Worm (Caenorhabditis elegans) whole organism, midembryonic: ENCODE measurements around the gene srsx-14.

Experiments used
- T22C8.4 ChIP-seq: fragments of 200-800 bp; sonication (Bioruptor generic); IDR thresholded peaks from 2 replicates; pipeline ENCODE4 v1.3.6; 2022; ENCODE audit warnings: missing genetic modification characterization, missing compliant biosample characterization
- cog-1 ChIP-seq: sonication (generic microtip); optimal IDR thresholded peaks from 2 replicates; lab custom pipeline; 2016; ENCODE audit warnings: missing genetic modification characterization, missing compliant biosample characterization
- flt-1 ChIP-seq: fragments of 200-800 bp; sonication (Bioruptor generic); IDR thresholded peaks from 2 replicates; pipeline ENCODE4 v1.3.6; 2022; ENCODE audit warnings: missing genetic modification characterization, missing compliant biosample characterization
- klf-2 ChIP-seq: fragments of 200-800 bp; sonication (Bioruptor generic); conservative IDR thresholded peaks from 2 replicates; pipeline ENCODE4 v1.3.6; 2022; ENCODE audit warnings: missing genetic modification reagents, missing genetic modification characterization, missing compliant biosample characterization
- med-1 ChIP-seq: sonication (generic microtip); optimal IDR thresholded peaks from 2 replicates; lab custom pipeline; 2017; ENCODE audit warnings: missing genetic modification characterization, mild to moderate bottlenecking, missing compliant biosample characterization, antibody characterized with exemption, missing genetic modification reagents; ENCODE audit not compliant: insufficient read depth
- ref-1 ChIP-seq: fragments of 200-800 bp; sonication (Bioruptor generic); conservative IDR thresholded peaks from 2 replicates; pipeline ENCODE4 v1.3.6; 2022; ENCODE audit warnings: missing genetic modification reagents, missing genetic modification characterization, missing compliant biosample characterization
- tab-1 ChIP-seq: fragments of 200-800 bp; sonication (Bioruptor generic); IDR thresholded peaks from 2 replicates; pipeline ENCODE4 v1.3.6; 2022; ENCODE audit warnings: missing genetic modification characterization, missing compliant biosample characterization
- ztf-23 ChIP-seq: fragments of 200-800 bp; sonication (Bioruptor generic); IDR thresholded peaks from 2 replicates; pipeline ENCODE4 v1.3.6; 2022; ENCODE audit warnings: missing genetic modification reagents, missing genetic modification characterization, missing compliant biosample characterization
- ztf-29 ChIP-seq: fragments of 200-800 bp; sonication (Bioruptor generic); IDR thresholded peaks from 2 replicates; pipeline ENCODE4 v1.3.6; 2022; ENCODE audit warnings: missing genetic modification reagents, missing genetic modification characterization, missing compliant biosample characterization

The srsx-14 gene

DNA sequence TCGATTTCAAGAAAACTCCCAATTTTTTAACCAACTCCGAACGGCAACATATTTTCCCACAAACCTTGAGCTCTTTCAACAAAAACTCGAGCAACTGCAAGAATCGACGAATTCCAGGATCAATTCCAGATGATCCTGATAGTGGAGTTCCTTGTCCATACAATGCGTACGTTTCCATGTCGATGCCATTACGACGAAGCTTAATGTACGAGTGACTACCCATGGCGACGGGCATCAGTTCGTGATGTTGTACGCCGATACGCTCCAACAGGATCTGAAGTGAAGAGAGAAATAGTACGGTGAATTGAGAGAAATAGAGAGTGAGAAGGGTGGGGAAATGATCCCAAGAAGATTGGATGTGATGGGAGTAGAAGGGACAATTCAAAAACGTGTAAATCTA, 35.1 kb upstream of the srsx-14 start:
- TF ChIP-seq ztf-29 = no peak
- no peak for TF ChIP-seq T22C8.4 (GFP tag; lab: Robert Waterston, UW)
- TF ChIP-seq ztf-23 (GFP tag; lab: Robert Waterston, UW) = no peak
- no peak for TF ChIP-seq tab-1 (GFP tag; lab: Robert Waterston, UW)
- no peak for TF ChIP-seq ref-1 (GFP tag; lab: Robert Waterston, UW)
- TF ChIP-seq cog-1 (tag; lab: Kevin White, UChicago) = no peak
- no peak for TF ChIP-seq med-1 (GFP tag; lab: Kevin White, UChicago)
- no peak for TF ChIP-seq klf-2 (GFP tag; lab: Robert Waterston, UW)
- no peak for TF ChIP-seq flt-1 (GFP tag; lab: Robert Waterston, UW)

ce11 chrIV:5660239-5660638, 33.3 kb upstream of the srsx-14 start, which contains the start of gene skn-1:
TSS of gene skn-1 (minus strand) at chrIV:5660384.
- TF ChIP-seq klf-2 (GFP tag; lab: Robert Waterston, UW) (no peak), T22C8.4 (GFP tag; lab: Robert Waterston, UW) (no peak), flt-1 (GFP tag; lab: Robert Waterston, UW) (no peak), ref-1 (GFP tag; lab: Robert Waterston, UW) (no peak), ztf-23 (GFP tag; lab: Robert Waterston, UW) (no peak), tab-1 (GFP tag; lab: Robert Waterston, UW) (no peak), med-1 (GFP tag; lab: Kevin White, UChicago) (no peak)

- TF ChIP-seq klf-2 (GFP tag; lab: Robert Waterston, UW) (no peak), ref-1 (GFP tag; lab: Robert Waterston, UW) (no peak), flt-1 (GFP tag; lab: Robert Waterston, UW) (no peak), ztf-29 (no peak), cog-1 (tag; lab: Kevin White, UChicago) (no peak), ztf-23 (GFP tag; lab: Robert Waterston, UW) (no peak), tab-1 (GFP tag; lab: Robert Waterston, UW) (no peak), med-1 (GFP tag; lab: Kevin White, UChicago) (no peak), T22C8.4 (GFP tag; lab: Robert Waterston, UW) (no peak)
Measured at ce11 chrIV:5659461-5659860, 32.5 kb upstream of the srsx-14 start.

- TF ChIP-seq flt-1 (GFP tag; lab: Robert Waterston, UW) (no peak), ztf-29 (no peak), ref-1 (GFP tag; lab: Robert Waterston, UW) (no peak), klf-2 (GFP tag; lab: Robert Waterston, UW) (no peak), cog-1 (tag; lab: Kevin White, UChicago) (no peak), tab-1 (GFP tag; lab: Robert Waterston, UW) (no peak), med-1 (GFP tag; lab: Kevin White, UChicago) (no peak), ztf-23 (GFP tag; lab: Robert Waterston, UW) (no peak), T22C8.4 (GFP tag; lab: Robert Waterston, UW) (no peak)
Measured at ce11 chrIV:5658897-5659296, 31.9 kb upstream of the srsx-14 start.

ce11 chrIV:5658225-5658624, 31.3 kb upstream of the srsx-14 start:
- no peak for TF ChIP-seq cog-1 (tag; lab: Kevin White, UChicago)

DNA sequence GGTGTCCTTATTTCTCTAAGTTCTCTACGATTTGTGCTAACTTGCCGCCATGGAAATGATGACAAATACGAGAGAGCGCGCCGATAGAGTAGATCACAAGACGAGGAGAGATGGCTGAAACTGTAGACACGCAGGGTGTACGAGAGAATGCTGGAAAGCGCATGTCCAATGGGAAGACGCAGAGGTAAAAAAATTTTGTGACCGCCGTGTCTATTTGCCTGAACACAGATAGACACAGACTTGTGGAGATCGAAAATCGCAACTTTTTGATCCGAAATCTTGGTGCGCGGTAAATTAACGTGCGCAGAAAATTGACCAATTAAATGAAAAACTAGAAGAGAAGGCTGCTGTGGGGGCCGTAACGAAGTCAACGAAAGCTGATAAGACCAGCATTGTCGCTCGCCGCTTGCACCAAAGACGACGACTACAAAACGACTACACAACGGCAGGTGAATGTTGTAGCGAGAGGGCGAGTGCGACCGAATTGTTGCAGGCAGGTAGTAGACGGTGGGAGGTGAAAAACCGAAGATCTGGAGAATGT, 30.2 kb upstream of the srsx-14 start:
- no peak for TF ChIP-seq ztf-29
- TF ChIP-seq klf-2 (GFP tag; lab: Robert Waterston, UW) = no peak
- TF ChIP-seq ref-1 (GFP tag; lab: Robert Waterston, UW) = no peak
- TF ChIP-seq med-1 (GFP tag; lab: Kevin White, UChicago) = no peak
- TF ChIP-seq ztf-23 (GFP tag; lab: Robert Waterston, UW) = no peak
- TF ChIP-seq flt-1 (GFP tag; lab: Robert Waterston, UW) = no peak
- no peak for TF ChIP-seq tab-1 (GFP tag; lab: Robert Waterston, UW)
- TF ChIP-seq cog-1 (tag; lab: Kevin White, UChicago) = peak; percentile 26

- TF ChIP-seq tab-1 (GFP tag; lab: Robert Waterston, UW) (no peak), T22C8.4 (GFP tag; lab: Robert Waterston, UW) (no peak), ztf-23 (GFP tag; lab: Robert Waterston, UW) (no peak), ref-1 (GFP tag; lab: Robert Waterston, UW) (no peak)
Measured at ce11 chrIV:5655966-5656389, 29.0 kb upstream of the srsx-14 start.

DNA sequence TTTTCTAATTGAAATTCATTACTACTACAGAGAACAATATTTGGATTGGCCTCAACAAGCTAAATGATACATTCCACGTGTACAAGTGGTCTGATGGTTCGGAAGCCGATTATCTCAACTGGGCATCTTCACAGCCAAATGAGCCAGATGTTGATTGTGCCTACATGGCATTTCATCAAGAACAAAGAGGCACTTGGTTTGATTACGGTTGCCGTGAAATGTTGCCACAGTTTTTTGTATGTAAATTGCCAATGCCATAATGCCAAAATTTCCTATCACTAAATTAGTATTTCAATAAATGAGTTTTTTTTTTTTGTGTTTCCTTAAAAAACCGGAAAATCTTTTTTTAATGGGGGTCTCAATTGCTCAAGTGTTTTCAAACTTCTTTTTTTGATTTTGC, 27.7 kb upstream of the srsx-14 start:
- TF ChIP-seq flt-1 (GFP tag; lab: Robert Waterston, UW) (no peak), cog-1 (tag; lab: Kevin White, UChicago) (no peak), tab-1 (GFP tag; lab: Robert Waterston, UW) (no peak), ref-1 (GFP tag; lab: Robert Waterston, UW) (no peak), T22C8.4 (GFP tag; lab: Robert Waterston, UW) (no peak), ztf-23 (GFP tag; lab: Robert Waterston, UW) (no peak)

DNA sequence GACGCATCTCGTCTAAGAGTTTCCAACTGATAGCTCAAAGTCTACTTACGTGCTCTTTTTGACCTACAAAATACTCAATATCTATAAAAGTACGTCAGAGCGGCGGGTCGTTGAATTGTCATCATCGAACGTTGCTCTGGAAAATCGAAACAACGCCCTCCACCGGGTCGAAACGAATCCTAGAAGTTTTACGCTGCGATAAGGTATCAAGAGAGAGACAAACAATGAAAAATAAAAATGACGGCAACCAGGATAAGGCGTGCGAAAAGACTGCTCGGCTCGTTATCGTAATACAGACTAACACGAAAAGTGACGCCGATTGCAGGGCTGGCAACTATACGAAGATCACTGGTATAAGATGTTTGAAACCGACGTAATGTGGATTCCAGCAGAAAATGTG, 27.2 kb upstream of the srsx-14 start:
- TF ChIP-seq ztf-23 (GFP tag; lab: Robert Waterston, UW) = no peak
- TF ChIP-seq med-1 (GFP tag; lab: Kevin White, UChicago) = no peak
- TF ChIP-seq tab-1 (GFP tag; lab: Robert Waterston, UW) = no peak
- no peak for TF ChIP-seq klf-2 (GFP tag; lab: Robert Waterston, UW)

ce11 chrIV:5653649-5654048, 26.7 kb upstream of the srsx-14 start, which contains the start of gene clec-178:
TSS of gene clec-178 (plus strand) at chrIV:5653949.
- TF ChIP-seq tab-1 (GFP tag; lab: Robert Waterston, UW) (no peak), flt-1 (GFP tag; lab: Robert Waterston, UW) (no peak), ztf-29 (no peak), med-1 (GFP tag; lab: Kevin White, UChicago) (no peak), T22C8.4 (GFP tag; lab: Robert Waterston, UW) (no peak), ref-1 (GFP tag; lab: Robert Waterston, UW) (no peak), cog-1 (tag; lab: Kevin White, UChicago) (no peak), klf-2 (GFP tag; lab: Robert Waterston, UW) (no peak), ztf-23 (GFP tag; lab: Robert Waterston, UW) (no peak)
